Fruit fly (Drosophila melanogaster) whole organism, prepupa: ENCODE results near the gene CG15522.

ENCODE experiments used
- Blimp-1 ChIP-seq: fragments of 200-800 bp; sonication (Bioruptor generic); optimal IDR thresholded peaks from 3 replicates; lab custom pipeline; 2017; ENCODE audit warnings: missing biosample characterization, missing genetic modification characterization, mild to moderate bottlenecking, moderate library complexity, missing genetic modification reagents
- CG10631 ChIP-seq: fragments of 200-800 bp; sonication (Bioruptor generic); optimal IDR thresholded peaks from 2 replicates; lab custom pipeline; 2016; ENCODE audit warnings: missing biosample characterization, missing genetic modification characterization
- CG11294 ChIP-seq: fragments of 200-800 bp; sonication (Bioruptor generic); IDR thresholded peaks from 2 replicates; pipeline ENCODE4 v1.3.6; 2022; ENCODE audit warnings: missing biosample characterization, missing genetic modification characterization
- CG11762 ChIP-seq: fragments of 200-800 bp; sonication (Bioruptor generic); optimal IDR thresholded peaks from 3 replicates; lab custom pipeline; 2016; ENCODE audit warnings: missing biosample characterization, missing genetic modification characterization; ENCODE audit not compliant: insufficient read depth
- CG15336 ChIP-seq: fragments of 200-800 bp; sonication (Bioruptor generic); IDR thresholded peaks from 2 replicates; pipeline ENCODE4 v1.3.6; 2022; ENCODE audit warnings: missing biosample characterization, missing genetic modification characterization
- CG34406 ChIP-seq: fragments of 200-800 bp; sonication (Bioruptor generic); optimal IDR thresholded peaks from 3 replicates; lab custom pipeline; 2016; ENCODE audit warnings: missing biosample characterization, missing genetic modification characterization
- CG3919 ChIP-seq: fragments of 200-800 bp; sonication (Bioruptor generic); optimal IDR thresholded peaks from 3 replicates; lab custom pipeline; 2016; ENCODE audit warnings: missing biosample characterization, missing genetic modification characterization
- CG6276 ChIP-seq: fragments of 200-800 bp; sonication (Bioruptor generic); optimal IDR thresholded peaks from 2 replicates; lab custom pipeline; 2017; ENCODE audit warnings: missing biosample characterization, mild to moderate bottlenecking, missing genetic modification characterization
- CG6792 ChIP-seq: fragments of 200-800 bp; sonication (Bioruptor generic); optimal IDR thresholded peaks from 3 replicates; lab custom pipeline; 2016; ENCODE audit warnings: missing biosample characterization, missing genetic modification characterization
- CG6854 ChIP-seq: fragments of 200-800 bp; sonication (Bioruptor generic); optimal IDR thresholded peaks from 2 replicates; lab custom pipeline; 2017; ENCODE audit warnings: missing biosample characterization, mild to moderate bottlenecking, missing genetic modification characterization
- CG7368 ChIP-seq: fragments of 200-800 bp; sonication (Bioruptor generic); optimal IDR thresholded peaks from 3 replicates; lab custom pipeline; 2016; ENCODE audit warnings: missing biosample characterization, missing genetic modification characterization
- CG8632 ChIP-seq: fragments of 200-800 bp; sonication (Bioruptor generic); optimal IDR thresholded peaks from 3 replicates; lab custom pipeline; 2016; ENCODE audit warnings: missing biosample characterization, missing genetic modification characterization
- Eip75B ChIP-seq: fragments of 200-800 bp; sonication (Bioruptor generic); optimal IDR thresholded peaks from 3 replicates; lab custom pipeline; 2016; ENCODE audit warnings: missing biosample characterization, missing genetic modification characterization
- Eip78C ChIP-seq: fragments of 200-800 bp; sonication (Bioruptor generic); peaks from one replicate; lab custom pipeline; 2016; ENCODE audit warnings: missing biosample characterization, missing genetic modification characterization
- Ets21C ChIP-seq: fragments of 200-800 bp; sonication (Bioruptor generic); optimal IDR thresholded peaks from 3 replicates; lab custom pipeline; 2016; ENCODE audit warnings: missing biosample characterization, missing genetic modification characterization
- Ets96B ChIP-seq: fragments of 200-800 bp; optimal IDR thresholded peaks from 2 replicates; lab custom pipeline; 2019; ENCODE audit warnings: missing biosample characterization, mild to moderate bottlenecking, missing genetic modification characterization, moderate library complexity
- Gug ChIP-seq: fragments of 200-800 bp; sonication (Bioruptor generic); IDR thresholded peaks from 2 replicates; pipeline ENCODE4 v1.3.6; 2022; ENCODE audit warnings: missing biosample characterization, missing genetic modification characterization
- Hr38 ChIP-seq: sonication (Bioruptor generic); optimal IDR thresholded peaks from 2 replicates; lab custom pipeline; 2016; ENCODE audit warnings: missing biosample characterization, missing genetic modification characterization
- Hr39 ChIP-seq: fragments of 200-800 bp; sonication (Bioruptor generic); optimal IDR thresholded peaks from 2 replicates; lab custom pipeline; 2016; ENCODE audit warnings: missing biosample characterization, missing genetic modification characterization
- Lpt ChIP-seq: fragments of 200-800 bp; sonication (Bioruptor generic); optimal IDR thresholded peaks from 3 replicates; lab custom pipeline; 2016; ENCODE audit warnings: missing biosample characterization, missing genetic modification characterization
- Met ChIP-seq: fragments of 200-800 bp; sonication (Bioruptor generic); optimal IDR thresholded peaks from 3 replicates; lab custom pipeline; 2016; ENCODE audit warnings: missing biosample characterization, missing genetic modification characterization
- Smox ChIP-seq: fragments of 200-800 bp; sonication (Bioruptor generic); optimal IDR thresholded peaks from 3 replicates; lab custom pipeline; 2016; ENCODE audit warnings: missing biosample characterization, missing genetic modification characterization
- Sox102F ChIP-seq: fragments of 200-800 bp; sonication (Bioruptor generic); optimal IDR thresholded peaks from 2 replicates; lab custom pipeline; 2016; ENCODE audit warnings: missing biosample characterization, mild to moderate bottlenecking, missing genetic modification characterization
- acj6 ChIP-seq: fragments of 200-800 bp; sonication (Bioruptor generic); optimal IDR thresholded peaks from 3 replicates; lab custom pipeline; 2016; ENCODE audit warnings: missing biosample characterization, missing genetic modification characterization
- cyc ChIP-seq: fragments of 200-800 bp; sonication (Bioruptor generic); optimal IDR thresholded peaks from 3 replicates; lab custom pipeline; 2016; ENCODE audit warnings: missing biosample characterization, missing genetic modification characterization
- dsx ChIP-seq: fragments of 200-800 bp; optimal IDR thresholded peaks from 3 replicates; lab custom pipeline; 2019; ENCODE audit warnings: missing biosample characterization, mild to moderate bottlenecking, missing genetic modification characterization, moderate library complexity; ENCODE audit not compliant: poor library complexity, severe bottlenecking
- esn ChIP-seq: fragments of 200-800 bp; sonication (Bioruptor generic); optimal IDR thresholded peaks from 2 replicates; lab custom pipeline; 2016; ENCODE audit warnings: missing biosample characterization, mild to moderate bottlenecking, missing genetic modification characterization, moderate library complexity
- pdm3 ChIP-seq: fragments of 200-800 bp; sonication (Bioruptor generic); optimal IDR thresholded peaks from 3 replicates; lab custom pipeline; 2016; ENCODE audit warnings: missing biosample characterization, missing genetic modification characterization
- svp ChIP-seq: fragments of 200-800 bp; sonication (Bioruptor generic); peaks from one replicate; lab custom pipeline; 2016; ENCODE audit warnings: missing biosample characterization, missing genetic modification characterization

Gene CG15522

DNA sequence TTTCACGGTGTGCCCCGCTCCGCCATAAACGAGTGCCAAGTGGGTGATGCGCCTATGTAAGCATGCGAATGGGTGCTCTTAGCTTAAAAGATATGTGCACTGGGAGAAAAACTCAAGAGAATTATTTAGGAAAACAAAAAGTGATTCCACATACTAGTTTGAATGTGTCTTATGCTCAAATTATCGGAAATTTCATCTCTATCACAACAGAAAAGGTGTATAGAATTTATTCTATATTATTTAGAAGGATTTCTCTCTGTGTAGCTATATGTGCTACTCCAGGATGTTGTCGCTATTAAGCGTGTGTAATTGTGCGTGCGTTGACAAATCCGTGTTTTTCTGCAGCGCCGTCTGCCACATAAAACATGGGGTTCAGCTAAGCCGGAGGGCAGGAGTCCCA lies 32.3 kb downstream of the CG15522 start (continued):
- TF ChIP-seq cyc (no peak), Eip75B (GFP tag; lab: Kevin White, UChicago) (no peak), svp (no peak), Blimp-1 (no peak), Hr38 (no peak), Sox102F (GFP tag; lab: Kevin White, UChicago) (no peak), acj6 (no peak)

DNA sequence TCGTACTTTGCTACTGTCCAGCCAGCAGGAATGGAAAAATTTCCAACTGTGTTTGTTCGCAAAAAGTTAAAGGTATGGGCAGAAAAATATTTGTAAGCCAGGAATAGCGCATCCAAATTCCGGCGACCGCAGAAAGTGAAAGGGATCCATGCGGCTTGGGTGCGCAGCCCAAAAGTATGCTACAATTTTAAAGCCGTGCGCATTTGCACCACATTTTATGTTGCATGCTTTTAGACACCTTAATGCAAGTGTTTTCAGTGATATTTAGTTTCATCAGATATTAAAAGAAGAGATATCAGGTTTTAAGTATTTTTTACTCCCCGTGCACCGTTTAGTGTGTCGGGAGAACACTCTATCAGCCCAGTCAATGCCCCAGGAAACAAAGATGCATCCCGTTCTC lies 36.0 kb downstream of the CG15522 start:
- no peak for TF ChIP-seq Smox (GFP tag; lab: Kevin White, UChicago)
- no peak for TF ChIP-seq CG15336
- no peak for TF ChIP-seq Ets21C (GFP tag; lab: Kevin White, UChicago)
- TF ChIP-seq Met = no peak
- TF ChIP-seq Blimp-1 = peak; percentile 13
- no peak for TF ChIP-seq Ets96B (tag; lab: Kevin White, UChicago)
- no peak for TF ChIP-seq CG11762 (GFP tag; lab: Kevin White, UChicago)

DNA sequence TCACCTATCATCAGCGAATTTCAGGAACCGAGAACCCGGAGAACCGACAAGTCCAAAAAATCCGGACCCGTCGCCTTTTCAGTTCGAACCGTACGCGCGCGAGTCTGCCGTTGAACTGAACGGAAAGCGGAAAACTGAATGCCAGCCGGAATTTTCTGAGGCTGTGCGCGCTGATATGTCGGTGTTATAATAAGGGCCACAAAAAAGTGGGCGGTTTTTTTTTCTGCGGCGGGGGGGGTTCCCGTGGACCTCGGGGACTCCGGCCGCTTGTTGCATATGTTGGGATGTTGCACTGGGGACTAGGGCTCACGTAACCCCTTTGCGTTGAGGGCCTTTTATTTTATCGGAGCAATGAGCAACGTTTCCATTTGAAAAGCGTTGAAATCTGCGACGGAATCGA lies 42.3 kb downstream of the CG15522 start, which contains the start of gene TkR99D:
Gene TkR99D, minus strand, starts transcription at position 101 of the 400 bp plus-strand sequence.
- no peak for TF ChIP-seq Hr39
- TF ChIP-seq CG34406 (GFP tag; lab: Kevin White, UChicago) = no peak
- TF ChIP-seq CG10631 = no peak
- no peak for TF ChIP-seq pdm3
- no peak for TF ChIP-seq CG3919 (GFP tag; lab: Kevin White, UChicago)
- no peak for TF ChIP-seq CG7368
- TF ChIP-seq Eip78C (GFP tag; lab: Kevin White, UChicago) = no peak
- TF ChIP-seq Gug = no peak
- TF ChIP-seq esn (GFP tag; lab: Kevin White, UChicago) = no peak
- no peak for TF ChIP-seq Ets96B (tag; lab: Kevin White, UChicago)
- TF ChIP-seq CG6276 = no peak
- no peak for TF ChIP-seq Eip75B (GFP tag; lab: Kevin White, UChicago)
- no peak for TF ChIP-seq Smox (GFP tag; lab: Kevin White, UChicago)
- no peak for TF ChIP-seq CG6854 (GFP tag; lab: Kevin White, UChicago)
- TF ChIP-seq dsx = no peak
- TF ChIP-seq CG11294 = no peak
- TF ChIP-seq CG8632 (GFP tag; lab: Kevin White, UChicago) = no peak
- no peak for TF ChIP-seq CG6792 (GFP tag; lab: Kevin White, UChicago)
- TF ChIP-seq Lpt (GFP tag; lab: Kevin White, UChicago) = no peak
